Fruit fly (Drosophila melanogaster) whole organism, embryonic: Measurements from ENCODE around the gene CG7974.

Experiments used
- Antp ChIP-seq: fragments of 200-800 bp; sonication (Bioruptor generic); optimal IDR thresholded peaks from 3 replicates; lab custom pipeline; 2016; ENCODE audit warnings: missing biosample characterization, missing genetic modification characterization
- Bteb2 ChIP-seq: fragments of 200-800 bp; sonication (Bioruptor generic); optimal IDR thresholded peaks from 2 replicates; lab custom pipeline; 2016; ENCODE audit warnings: missing biosample characterization, missing genetic modification characterization
- CG10267 ChIP-seq: fragments of 200-800 bp; sonication (Bioruptor generic); optimal IDR thresholded peaks from 2 replicates; lab custom pipeline; 2018; ENCODE audit warnings: missing biosample characterization, mild to moderate bottlenecking, missing genetic modification characterization, moderate library complexity
- CG10543 ChIP-seq: fragments of 200-800 bp; sonication (Bioruptor generic); optimal IDR thresholded peaks from 3 replicates; lab custom pipeline; 2017; ENCODE audit warnings: missing biosample characterization, mild to moderate bottlenecking, missing genetic modification characterization, moderate library complexity
- CG10654 ChIP-seq: fragments of 200-800 bp; sonication (Bioruptor generic); optimal IDR thresholded peaks from 2 replicates; lab custom pipeline; 2016; ENCODE audit warnings: missing biosample characterization, missing genetic modification characterization
- CG11560 ChIP-seq: fragments of 200-800 bp; sonication (Bioruptor generic); IDR thresholded peaks from 3 replicates; pipeline ENCODE4 v1.3.6; 2022; ENCODE audit warnings: missing biosample characterization, missing genetic modification characterization
- CG11695 ChIP-seq: fragments of 200-800 bp; sonication (Bioruptor generic); IDR thresholded peaks from 3 replicates; pipeline ENCODE4 v1.3.6; 2022; ENCODE audit warnings: missing biosample characterization, missing genetic modification characterization
- CG11723 ChIP-seq: fragments of 200-800 bp; sonication (Bioruptor generic); optimal IDR thresholded peaks from 2 replicates; lab custom pipeline; 2017; ENCODE audit warnings: missing biosample characterization, mild to moderate bottlenecking, missing genetic modification characterization
- CG12071 ChIP-seq: fragments of 200-800 bp; sonication (Bioruptor generic); optimal IDR thresholded peaks from 3 replicates; lab custom pipeline; 2018; ENCODE audit warnings: missing biosample characterization, mild to moderate bottlenecking, missing genetic modification characterization
- CG17359 ChIP-seq: fragments of 200-800 bp; sonication (Bioruptor generic); optimal IDR thresholded peaks from 3 replicates; lab custom pipeline; 2018; ENCODE audit warnings: missing biosample characterization, mild to moderate bottlenecking, missing genetic modification characterization, moderate library complexity
- CG17568 ChIP-seq: fragments of 200-800 bp; sonication (Bioruptor generic); optimal IDR thresholded peaks from 2 replicates; lab custom pipeline; 2018; ENCODE audit warnings: missing biosample characterization, mild to moderate bottlenecking, missing genetic modification characterization, moderate library complexity
- CG18619 ChIP-seq: fragments of 200-800 bp; sonication (Bioruptor generic); optimal IDR thresholded peaks from 3 replicates; lab custom pipeline; 2017; ENCODE audit warnings: missing biosample characterization, mild to moderate bottlenecking, missing genetic modification characterization
- CG2129 ChIP-seq: fragments of 200-800 bp; sonication (Bioruptor generic); IDR thresholded peaks from 2 replicates; pipeline ENCODE4 v1.3.6; 2022; ENCODE audit warnings: missing biosample characterization, missing genetic modification characterization; ENCODE audit not compliant: partially characterized antibody
- CG2712 ChIP-seq: fragments of 200-800 bp; optimal IDR thresholded peaks from 3 replicates; lab custom pipeline; 2019; ENCODE audit warnings: missing biosample characterization, mild to moderate bottlenecking, missing genetic modification characterization, moderate library complexity
- CG30403 ChIP-seq: fragments of 200-800 bp; sonication (Bioruptor generic); optimal IDR thresholded peaks from 3 replicates; lab custom pipeline; 2016; ENCODE audit warnings: missing biosample characterization, missing genetic modification characterization
- CG32767 ChIP-seq: fragments of 200-800 bp; sonication (Bioruptor generic); IDR thresholded peaks from 2 replicates; pipeline ENCODE4 v1.3.6; 2022; ENCODE audit warnings: missing biosample characterization, missing genetic modification characterization
- CG4730 ChIP-seq: fragments of 200-800 bp; sonication (Bioruptor generic); IDR thresholded peaks from 2 replicates; pipeline ENCODE4 v1.3.6; 2022; ENCODE audit warnings: missing biosample characterization, missing genetic modification characterization
- CG6254 ChIP-seq: fragments of 200-800 bp; sonication (Bioruptor generic); optimal IDR thresholded peaks from 3 replicates; lab custom pipeline; 2017; ENCODE audit warnings: mild to moderate bottlenecking, missing biosample characterization, missing genetic modification reagents, missing genetic modification characterization
- CG8388 ChIP-seq: fragments of 200-800 bp; sonication (Bioruptor generic); optimal IDR thresholded peaks from 2 replicates; lab custom pipeline; 2019; ENCODE audit warnings: missing biosample characterization, mild to moderate bottlenecking, missing genetic modification characterization, moderate library complexity
- CG8478 ChIP-seq: fragments of >200 bp; optimal IDR thresholded peaks from 2 replicates; lab custom pipeline; 2018
- CG9215 ChIP-seq: fragments of 200-800 bp; sonication (Bioruptor generic); IDR thresholded peaks from 2 replicates; pipeline ENCODE4 v1.3.6; 2022; ENCODE audit warnings: missing biosample characterization, missing genetic modification characterization
- CG9876 ChIP-seq: fragments of 200-800 bp; sonication (Bioruptor generic); optimal IDR thresholded peaks from 2 replicates; lab custom pipeline; 2016; ENCODE audit warnings: missing biosample characterization, missing genetic modification characterization
- Dip2 ChIP-seq: fragments of 200-800 bp; sonication (Bioruptor generic); IDR thresholded peaks from 2 replicates; pipeline ENCODE4 v1.3.6; 2022; ENCODE audit warnings: missing biosample characterization, missing genetic modification characterization
- Elba2 ChIP-seq: fragments of 200-800 bp; sonication (Bioruptor generic); optimal IDR thresholded peaks from 3 replicates; lab custom pipeline; 2016; ENCODE audit warnings: missing biosample characterization, missing genetic modification characterization
- Gug ChIP-seq: fragments of 200-800 bp; sonication (Bioruptor generic); IDR thresholded peaks from 4 replicates; pipeline ENCODE4 v1.3.6; 2022; ENCODE audit warnings: missing biosample characterization, missing genetic modification characterization
- Hsf ChIP-seq: fragments of 200-800 bp; sonication (Bioruptor generic); optimal IDR thresholded peaks from 3 replicates; lab custom pipeline; 2016; ENCODE audit warnings: missing biosample characterization, missing genetic modification characterization
- Mrtf ChIP-seq: fragments of 200-800 bp; sonication (Bioruptor generic); IDR thresholded peaks from 3 replicates; pipeline ENCODE4 v1.3.6; 2022; ENCODE audit warnings: missing biosample characterization, missing genetic modification characterization
- NFAT ChIP-seq: fragments of 200-800 bp; sonication (Bioruptor generic); IDR thresholded peaks from 2 replicates; pipeline ENCODE4 v1.3.6; 2022; ENCODE audit warnings: missing biosample characterization, missing genetic modification characterization
- Oli ChIP-seq: fragments of 200-800 bp; sonication (Bioruptor generic); optimal IDR thresholded peaks from 2 replicates; lab custom pipeline; 2018; ENCODE audit warnings: missing biosample characterization, mild to moderate bottlenecking, missing genetic modification characterization, moderate library complexity
- Opbp ChIP-seq: fragments of 200-800 bp; sonication (Bioruptor generic); IDR thresholded peaks from 3 replicates; pipeline ENCODE4 v1.3.6; 2022; ENCODE audit warnings: missing biosample characterization, missing genetic modification characterization; ENCODE audit not compliant: partially characterized antibody
- Optix ChIP-seq: fragments of 200-800 bp; sonication (Bioruptor generic); IDR thresholded peaks from 3 replicates; pipeline ENCODE4 v1.3.6; 2022; ENCODE audit warnings: missing biosample characterization, missing genetic modification characterization
- Pdp1 ChIP-seq, 2 experiments: fragments of 200-800 bp; sonication (Bioruptor generic); optimal IDR thresholded peaks; 3 replicates each; lab custom pipeline; 2016; ENCODE audit warnings: missing biosample characterization in 2 of 2, missing genetic modification characterization in 2 of 2, mild to moderate bottlenecking in 1 of 2, moderate library complexity in 1 of 2
- Ptx1 ChIP-seq: fragments of 200-800 bp; sonication (Bioruptor generic); IDR thresholded peaks from 2 replicates; pipeline ENCODE4 v1.3.6; 2022; ENCODE audit warnings: missing biosample characterization, missing genetic modification characterization
- Rx ChIP-seq: fragments of 200-800 bp; sonication (Bioruptor generic); IDR thresholded peaks from 2 replicates; pipeline ENCODE4 v1.3.6; 2022; ENCODE audit warnings: missing biosample characterization, missing genetic modification characterization
- ato ChIP-seq: fragments of 200-800 bp; sonication (Bioruptor generic); IDR thresholded peaks from 2 replicates; pipeline ENCODE4 v1.3.6; 2022; ENCODE audit warnings: missing biosample characterization, missing genetic modification characterization; ENCODE audit not compliant: partially characterized antibody
- bcd ChIP-seq: fragments of 200-800 bp; sonication (Bioruptor generic); optimal IDR thresholded peaks from 2 replicates; lab custom pipeline; 2017; ENCODE audit warnings: missing biosample characterization, mild to moderate bottlenecking, missing genetic modification characterization
- croc ChIP-seq: fragments of 200-800 bp; sonication (Bioruptor generic); conservative IDR thresholded peaks from 3 replicates; pipeline ENCODE4 v1.3.6; 2022; ENCODE audit warnings: missing biosample characterization, missing genetic modification characterization
- dysf ChIP-seq: fragments of 200-800 bp; sonication (Bioruptor generic); IDR thresholded peaks from 3 replicates; pipeline ENCODE4 v1.3.6; 2022; ENCODE audit warnings: missing biosample characterization, missing genetic modification characterization
- en ChIP-seq: fragments of 200-800 bp; sonication (Bioruptor generic); optimal IDR thresholded peaks from 2 replicates; lab custom pipeline; 2016; ENCODE audit warnings: missing biosample characterization, missing genetic modification characterization
- fd64A ChIP-seq: fragments of 200-800 bp; sonication (Bioruptor generic); optimal IDR thresholded peaks from 3 replicates; lab custom pipeline; 2018; ENCODE audit warnings: missing biosample characterization, mild to moderate bottlenecking, missing genetic modification characterization
- gce ChIP-seq: fragments of 200-800 bp; sonication (Bioruptor generic); IDR thresholded peaks from 3 replicates; pipeline ENCODE4 v1.3.6; 2022; ENCODE audit warnings: missing biosample characterization, missing genetic modification characterization
- grau ChIP-seq: fragments of 200-800 bp; optimal IDR thresholded peaks from 3 replicates; lab custom pipeline; 2019; ENCODE audit warnings: missing biosample characterization, mild to moderate bottlenecking, missing genetic modification characterization, moderate library complexity
- jing ChIP-seq: fragments of 200-800 bp; sonication (Bioruptor generic); optimal IDR thresholded peaks from 2 replicates; lab custom pipeline; 2018; ENCODE audit warnings: missing biosample characterization, mild to moderate bottlenecking, missing genetic modification characterization
- kay ChIP-seq: fragments of 200-800 bp; sonication (Bioruptor generic); optimal IDR thresholded peaks from 2 replicates; lab custom pipeline; 2016; ENCODE audit warnings: missing biosample characterization, missing genetic modification characterization
- klu ChIP-seq: fragments of 200-800 bp; sonication (Bioruptor generic); IDR thresholded peaks from 2 replicates; pipeline ENCODE4 v1.3.6; 2022; ENCODE audit warnings: missing biosample characterization, missing genetic modification characterization
- p53 ChIP-seq: fragments of 200-800 bp; sonication (Bioruptor generic); optimal IDR thresholded peaks from 2 replicates; lab custom pipeline; 2016; ENCODE audit warnings: missing biosample characterization, missing genetic modification characterization
- pita ChIP-seq: fragments of 200-800 bp; sonication (Bioruptor generic); optimal IDR thresholded peaks from 2 replicates; lab custom pipeline; 2017; ENCODE audit warnings: missing biosample characterization, mild to moderate bottlenecking, missing genetic modification characterization
- slp2 ChIP-seq: fragments of 200-800 bp; sonication (Bioruptor generic); optimal IDR thresholded peaks from 2 replicates; lab custom pipeline; 2016; ENCODE audit warnings: missing biosample characterization, missing genetic modification characterization
- sug ChIP-seq: fragments of 200-800 bp; optimal IDR thresholded peaks from 2 replicates; lab custom pipeline; 2019; ENCODE audit warnings: missing biosample characterization, mild to moderate bottlenecking, missing genetic modification characterization, moderate library complexity
- zen ChIP-seq: fragments of 200-800 bp; sonication (Bioruptor generic); optimal IDR thresholded peaks from 3 replicates; lab custom pipeline; 2018; ENCODE audit warnings: missing biosample characterization, mild to moderate bottlenecking, missing genetic modification characterization, moderate library complexity
- zfh2 ChIP-seq: fragments of 200-800 bp; sonication (Bioruptor generic); optimal IDR thresholded peaks from 2 replicates; lab custom pipeline; 2016; ENCODE audit warnings: missing biosample characterization, missing genetic modification characterization

Gene CG7974

DNA sequence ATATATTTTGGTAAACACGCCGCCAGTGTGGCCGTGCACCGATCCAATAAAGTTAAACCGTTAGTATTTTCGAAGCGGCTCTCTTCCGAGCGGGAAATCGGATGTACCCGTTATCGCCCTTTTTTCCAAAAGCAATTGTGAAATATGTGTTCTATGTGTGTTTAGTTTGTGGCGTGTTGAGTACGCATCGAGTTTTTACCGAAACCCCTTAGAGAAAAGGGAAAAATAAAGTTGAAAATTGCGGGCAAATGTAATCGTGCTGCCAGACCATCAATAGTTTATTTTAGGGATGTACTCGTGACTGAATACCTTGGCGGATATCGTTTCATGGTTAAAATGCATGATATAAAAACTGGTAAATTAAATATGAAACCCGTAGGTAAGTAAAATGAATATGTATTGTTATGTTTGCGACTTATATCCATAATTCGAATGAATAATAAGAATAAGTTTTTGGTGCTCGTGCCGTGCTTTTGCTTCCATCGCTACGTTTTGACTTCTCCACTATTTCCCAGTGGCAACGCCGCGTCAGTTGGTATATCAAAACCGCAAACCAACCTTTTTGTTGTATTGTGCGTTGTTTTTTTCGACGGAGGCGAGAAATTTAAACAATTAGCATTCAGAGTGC, 25.6 kb upstream of the CG7974 start, which contains the start of the genes Mettl2 and Bgb (continued):
- no peak for TF ChIP-seq gce (GFP tag; lab: Robert Waterston, UW)
- no peak for TF ChIP-seq CG17568 (GFP tag; lab: Kevin White, UChicago)
- TF ChIP-seq jing = no peak
- TF ChIP-seq dysf (GFP tag; lab: Robert Waterston, UW) = peak; percentile 87
- peak; percentile 76 for TF ChIP-seq sug (tag; lab: Kevin White, UChicago)
- peak; percentile 75 for TF ChIP-seq bcd (GFP tag; lab: Kevin White, UChicago)
- peak; percentile 60 for TF ChIP-seq CG8388 (GFP tag; lab: Kevin White, UChicago)
- TF ChIP-seq CG10654 (GFP tag; lab: Kevin White, UChicago) = peak; percentile 68
- peak; percentile 57 for TF ChIP-seq CG2129 (GFP tag; lab: Robert Waterston, UW)
- TF ChIP-seq CG2712 (tag; lab: Kevin White, UChicago) = peak; percentile 77
- peak; percentile 51 for TF ChIP-seq CG10543 (GFP tag; lab: Kevin White, UChicago)
- TF ChIP-seq Dip2 (GFP tag; lab: Robert Waterston, UW) = no peak
- TF ChIP-seq slp2 = peak; percentile 66
- peak; percentile 93 for TF ChIP-seq Gug
- TF ChIP-seq Ptx1 (GFP tag; lab: Robert Waterston, UW) = peak; percentile 89
- TF ChIP-seq pita (GFP tag; lab: Kevin White, UChicago) = no peak
- peak; percentile 20; the same call in 1 of the 2 replicates for TF ChIP-seq ato (GFP tag; lab: Robert Waterston, UW)
- TF ChIP-seq CG10267 (tag; lab: Kevin White, UChicago) = peak; percentile 66
- TF ChIP-seq CG9876 (GFP tag; lab: Kevin White, UChicago) = peak; percentile 62
- peak; percentile 51 for TF ChIP-seq CG6254 (GFP tag; lab: Kevin White, UChicago)
- peak; percentile 67 for TF ChIP-seq croc (GFP tag; lab: Robert Waterston, UW)
- TF ChIP-seq Antp (GFP tag; lab: Kevin White, UChicago) = peak; percentile 87
- peak; percentile 92 for TF ChIP-seq CG30403
- TF ChIP-seq CG11723 (GFP tag; lab: Kevin White, UChicago) = no peak
- TF ChIP-seq zfh2 (GFP tag; lab: Kevin White, UChicago) = peak; percentile 91
- peak; percentile 66 for TF ChIP-seq Oli (tag; lab: Kevin White, UChicago)
- peak; percentile 74 for TF ChIP-seq zen
- peak; percentile 71 for TF ChIP-seq CG11560 (tag; lab: Robert Waterston, UW)
- peak; percentile 62 for TF ChIP-seq CG17359
- TF ChIP-seq CG9215 (GFP tag; lab: Robert Waterston, UW) = peak; percentile 90
- peak; percentile 64 for TF ChIP-seq NFAT (GFP tag; lab: Robert Waterston, UW)
- peak; percentile 86 for TF ChIP-seq CG32767 (GFP tag; lab: Robert Waterston, UW)
- TF ChIP-seq Hsf (GFP tag; lab: Kevin White, UChicago) = peak; percentile 88
- TF ChIP-seq CG8478 (lab: Kevin White, UChicago) = no peak
- no peak for TF ChIP-seq CG12071
- peak; percentile 74 for TF ChIP-seq kay
- peak; percentile 77 for TF ChIP-seq grau (tag; lab: Kevin White, UChicago)
- peak; percentile 81; the same call in 2 of the 3 replicates for TF ChIP-seq CG11695
- no peak for TF ChIP-seq fd64A (GFP tag; lab: Kevin White, UChicago)
- peak; percentile 62; the same call in 2 of the 3 replicates for TF ChIP-seq Opbp (GFP tag; lab: Robert Waterston, UW)
- peak; percentile 52; the same call in 1 of the 3 replicates for TF ChIP-seq Optix (GFP tag; lab: Robert Waterston, UW)
- TF ChIP-seq klu (GFP tag; lab: Robert Waterston, UW) = peak; percentile 86
- TF ChIP-seq Rx = peak; percentile 69
- TF ChIP-seq Elba2 (GFP tag; lab: Kevin White, UChicago) = peak; percentile 23
- TF ChIP-seq Mrtf (GFP tag; lab: Robert Waterston, UW) = peak; percentile 78
- peak; percentile 77 for TF ChIP-seq CG4730 (GFP tag; lab: Robert Waterston, UW)
- TF ChIP-seq en (GFP tag; lab: Kevin White, UChicago) = peak; percentile 53
- peak; percentile 18 for TF ChIP-seq p53 (GFP tag; lab: Kevin White, UChicago)
- TF ChIP-seq Pdp1 (GFP tag; optimal IDR thresholded peaks at IDR 0.05; lab: Kevin White, UChicago) = peak in 1 of 2 experiments; percentile 90
- TF ChIP-seq Bteb2 = peak; percentile 56
- TF ChIP-seq CG18619 (GFP tag; lab: Kevin White, UChicago) = peak; percentile 56
